Fruit fly (Drosophila melanogaster) whole organism, embryonic: ENCODE data around the gene Gdi.

Experiments used
- B-H2 ChIP-seq: fragments of 200-800 bp; sonication (Bioruptor generic); optimal IDR thresholded peaks from 2 replicates; lab custom pipeline; 2018; ENCODE audit warnings: missing biosample characterization, mild to moderate bottlenecking, missing genetic modification characterization
- CG10543 ChIP-seq: fragments of 200-800 bp; sonication (Bioruptor generic); optimal IDR thresholded peaks from 3 replicates; lab custom pipeline; 2017; ENCODE audit warnings: missing biosample characterization, mild to moderate bottlenecking, missing genetic modification characterization, moderate library complexity
- CG10565 ChIP-seq: fragments of 200-800 bp; sonication (Bioruptor generic); optimal IDR thresholded peaks from 3 replicates; lab custom pipeline; 2016; ENCODE audit warnings: missing biosample characterization, mild to moderate bottlenecking, missing genetic modification characterization
- CG11723 ChIP-seq: fragments of 200-800 bp; sonication (Bioruptor generic); optimal IDR thresholded peaks from 2 replicates; lab custom pipeline; 2017; ENCODE audit warnings: missing biosample characterization, mild to moderate bottlenecking, missing genetic modification characterization
- CG12071 ChIP-seq: fragments of 200-800 bp; sonication (Bioruptor generic); optimal IDR thresholded peaks from 3 replicates; lab custom pipeline; 2018; ENCODE audit warnings: missing biosample characterization, mild to moderate bottlenecking, missing genetic modification characterization
- CG12659 ChIP-seq: fragments of 200-800 bp; sonication (Bioruptor generic); optimal IDR thresholded peaks from 3 replicates; lab custom pipeline; 2017; ENCODE audit warnings: mild to moderate bottlenecking, missing biosample characterization, missing genetic modification reagents, missing genetic modification characterization
- CG17568 ChIP-seq: fragments of 200-800 bp; sonication (Bioruptor generic); optimal IDR thresholded peaks from 2 replicates; lab custom pipeline; 2018; ENCODE audit warnings: missing biosample characterization, mild to moderate bottlenecking, missing genetic modification characterization, moderate library complexity
- CG17829 ChIP-seq: fragments of 200-800 bp; optimal IDR thresholded peaks from 2 replicates; lab custom pipeline; 2019; ENCODE audit warnings: missing biosample characterization, mild to moderate bottlenecking, missing genetic modification characterization, moderate library complexity
- CG1792 ChIP-seq: fragments of 200-800 bp; sonication (Bioruptor generic); optimal IDR thresholded peaks from 2 replicates; lab custom pipeline; 2016; ENCODE audit warnings: missing biosample characterization, missing genetic modification characterization
- CG2116 ChIP-seq: fragments of 200-800 bp; sonication (Bioruptor generic); optimal IDR thresholded peaks from 3 replicates; lab custom pipeline; 2018; ENCODE audit warnings: missing biosample characterization, mild to moderate bottlenecking, missing genetic modification characterization
- CG2129 ChIP-seq: fragments of 200-800 bp; sonication (Bioruptor generic); IDR thresholded peaks from 2 replicates; pipeline ENCODE4 v1.3.6; 2022; ENCODE audit warnings: missing biosample characterization, missing genetic modification characterization; ENCODE audit not compliant: partially characterized antibody
- CG3065 ChIP-seq: fragments of 200-800 bp; sonication (Bioruptor generic); optimal IDR thresholded peaks from 2 replicates; lab custom pipeline; 2016; ENCODE audit warnings: missing biosample characterization, missing genetic modification characterization
- CG3163 ChIP-seq: fragments of 200-800 bp; sonication (Bioruptor generic); optimal IDR thresholded peaks from 3 replicates; lab custom pipeline; 2016; ENCODE audit warnings: missing biosample characterization, missing genetic modification characterization
- CG34224 ChIP-seq: fragments of 200-800 bp; sonication (Bioruptor generic); IDR thresholded peaks from 3 replicates; pipeline ENCODE4 v1.3.6; 2022; ENCODE audit warnings: missing biosample characterization, missing genetic modification characterization; ENCODE audit not compliant: partially characterized antibody
- CG34376 ChIP-seq: fragments of 200-800 bp; sonication (Bioruptor generic); optimal IDR thresholded peaks from 2 replicates; lab custom pipeline; 2018; ENCODE audit warnings: missing biosample characterization, mild to moderate bottlenecking, missing genetic modification characterization
- CG4282 ChIP-seq: fragments of 200-800 bp; sonication (Bioruptor generic); optimal IDR thresholded peaks from 2 replicates; lab custom pipeline; 2016; ENCODE audit warnings: missing biosample characterization, missing genetic modification characterization
- CG4328 ChIP-seq: fragments of 200-800 bp; sonication (Bioruptor generic); optimal IDR thresholded peaks from 3 replicates; lab custom pipeline; 2017; ENCODE audit warnings: missing biosample characterization, missing genetic modification reagents, missing genetic modification characterization
- CG5180 ChIP-seq: fragments of 200-800 bp; sonication (Bioruptor generic); optimal IDR thresholded peaks from 3 replicates; lab custom pipeline; 2017; ENCODE audit warnings: missing biosample characterization, missing genetic modification characterization, mild to moderate bottlenecking, moderate library complexity, missing genetic modification reagents
- CG6683 ChIP-seq: fragments of 200-800 bp; sonication (Bioruptor generic); optimal IDR thresholded peaks from 2 replicates; lab custom pipeline; 2017; ENCODE audit warnings: missing biosample characterization, mild to moderate bottlenecking, missing genetic modification characterization, missing genetic modification reagents
- CG6791 ChIP-seq: fragments of 200-800 bp; sonication (Bioruptor generic); IDR thresholded peaks from 3 replicates; pipeline ENCODE4 v1.3.6; 2022; ENCODE audit warnings: missing biosample characterization, missing genetic modification characterization; ENCODE audit not compliant: partially characterized antibody
- CG7963 ChIP-seq: fragments of 200-800 bp; sonication (Bioruptor generic); IDR thresholded peaks from 3 replicates; pipeline ENCODE4 v1.3.6; 2022; ENCODE audit warnings: missing biosample characterization, missing genetic modification characterization; ENCODE audit not compliant: partially characterized antibody
- CG7987 ChIP-seq: fragments of 200-800 bp; sonication (Bioruptor generic); optimal IDR thresholded peaks from 2 replicates; lab custom pipeline; 2018; ENCODE audit warnings: missing biosample characterization, mild to moderate bottlenecking, missing genetic modification characterization, moderate library complexity
- CG8089 ChIP-seq: fragments of 200-800 bp; sonication (Bioruptor generic); optimal IDR thresholded peaks from 3 replicates; lab custom pipeline; 2016; ENCODE audit warnings: missing biosample characterization, missing genetic modification characterization
- Dref ChIP-seq: fragments of 200-800 bp; sonication (Bioruptor generic); IDR thresholded peaks from 2 replicates; pipeline ENCODE4 v1.3.6; 2022; ENCODE audit warnings: missing biosample characterization, missing genetic modification characterization
- Ets97D ChIP-seq: fragments of 200-800 bp; sonication (Bioruptor generic); optimal IDR thresholded peaks from 3 replicates; lab custom pipeline; 2016; ENCODE audit warnings: missing biosample characterization, missing genetic modification characterization
- Hand ChIP-seq: fragments of 200-800 bp; sonication (Bioruptor generic); optimal IDR thresholded peaks from 2 replicates; lab custom pipeline; 2017; ENCODE audit warnings: mild to moderate bottlenecking, missing biosample characterization, missing genetic modification reagents, missing genetic modification characterization
- Lim3 ChIP-seq: fragments of 200-800 bp; sonication (Bioruptor generic); IDR thresholded peaks from 2 replicates; pipeline ENCODE4 v1.3.6; 2022; ENCODE audit warnings: missing biosample characterization, missing genetic modification characterization
- MTF-1 ChIP-seq: fragments of 200-800 bp; sonication (Bioruptor generic); optimal IDR thresholded peaks from 2 replicates; lab custom pipeline; 2018; ENCODE audit warnings: missing biosample characterization, mild to moderate bottlenecking, missing genetic modification characterization, borderline replicate concordance
- Med ChIP-seq: fragments of 200-800 bp; sonication (Bioruptor generic); peaks from one replicate; lab custom pipeline; 2016; ENCODE audit warnings: missing biosample characterization, missing genetic modification characterization, mild to moderate bottlenecking, inconsistent platforms, moderate library complexity
- NfI ChIP-seq: fragments of 200-800 bp; sonication (Bioruptor generic); optimal IDR thresholded peaks from 3 replicates; lab custom pipeline; 2018; ENCODE audit warnings: missing biosample characterization, mild to moderate bottlenecking, missing genetic modification characterization, moderate library complexity
- Ravus ChIP-seq: fragments of 200-800 bp; sonication (Bioruptor generic); IDR thresholded peaks from 2 replicates; pipeline ENCODE4 v1.3.6; 2022; ENCODE audit warnings: missing biosample characterization, missing genetic modification characterization
- Scr ChIP-seq: fragments of 200-800 bp; sonication (Bioruptor generic); IDR thresholded peaks from 2 replicates; pipeline ENCODE4 v1.3.6; 2022; ENCODE audit warnings: missing biosample characterization, missing genetic modification characterization; ENCODE audit not compliant: partially characterized antibody
- cas ChIP-seq: fragments of 200-800 bp; sonication (Bioruptor generic); IDR thresholded peaks from 2 replicates; pipeline ENCODE4 v1.3.6; 2022; ENCODE audit warnings: missing biosample characterization, missing genetic modification characterization
- cg ChIP-seq: fragments of 200-800 bp; sonication (Bioruptor generic); optimal IDR thresholded peaks from 3 replicates; lab custom pipeline; 2019; ENCODE audit warnings: missing biosample characterization, mild to moderate bottlenecking, missing genetic modification characterization, moderate library complexity
- chinmo ChIP-seq: fragments of 200-800 bp; sonication (Bioruptor generic); IDR thresholded peaks from 4 replicates; pipeline ENCODE4 v1.3.6; 2022; ENCODE audit warnings: missing biosample characterization, missing genetic modification characterization; ENCODE audit not compliant: partially characterized antibody
- crc ChIP-seq: fragments of 200-800 bp; sonication (Bioruptor generic); optimal IDR thresholded peaks from 2 replicates; lab custom pipeline; 2016; ENCODE audit warnings: missing biosample characterization, missing genetic modification characterization
- fd96Cb ChIP-seq: fragments of 200-800 bp; sonication (Bioruptor generic); optimal IDR thresholded peaks from 2 replicates; lab custom pipeline; 2018; ENCODE audit warnings: missing biosample characterization, mild to moderate bottlenecking, missing genetic modification characterization, moderate library complexity
- fru ChIP-seq: fragments of >200 bp; optimal IDR thresholded peaks from 2 replicates; lab custom pipeline; 2017
- gt ChIP-seq: fragments of 200-800 bp; sonication (Bioruptor generic); IDR thresholded peaks from 2 replicates; pipeline ENCODE4 v1.3.6; 2022; ENCODE audit warnings: missing biosample characterization, missing genetic modification characterization
- lab ChIP-seq: fragments of 200-800 bp; sonication (Bioruptor generic); optimal IDR thresholded peaks from 3 replicates; lab custom pipeline; 2017; ENCODE audit warnings: missing biosample characterization, missing genetic modification characterization, mild to moderate bottlenecking, moderate library complexity, missing genetic modification reagents
- maf-S ChIP-seq: fragments of 200-800 bp; sonication (Bioruptor generic); optimal IDR thresholded peaks from 2 replicates; lab custom pipeline; 2016; ENCODE audit warnings: missing biosample characterization, missing genetic modification characterization
- mld ChIP-seq: fragments of 200-800 bp; sonication (Bioruptor generic); IDR thresholded peaks from 3 replicates; pipeline ENCODE4 v1.3.6; 2022; ENCODE audit warnings: missing biosample characterization, missing genetic modification characterization; ENCODE audit not compliant: partially characterized antibody
- nau ChIP-seq: fragments of 200-800 bp; sonication (Bioruptor generic); optimal IDR thresholded peaks from 3 replicates; lab custom pipeline; 2017; ENCODE audit warnings: missing biosample characterization, mild to moderate bottlenecking, missing genetic modification characterization, missing genetic modification reagents
- prd ChIP-seq, 3 experiments: fragments of >200 bp in 2 of 3; fragments of 200-800 bp in 1 of 3; sonication (Bioruptor generic) in 1 of 3; optimal IDR thresholded peaks in 2 of 3; IDR thresholded peaks in 1 of 3; 2 replicates in 2 of 3; 3 replicates in 1 of 3; pipeline versions ENCODE4 v1.3.6 to Lab custom; 2017 to 2022; ENCODE audit warnings: missing biosample characterization in 1 of 3, missing genetic modification characterization in 1 of 3
- shn ChIP-seq: fragments of 200-800 bp; sonication (Bioruptor generic); optimal IDR thresholded peaks from 3 replicates; lab custom pipeline; 2016; ENCODE audit warnings: missing biosample characterization, missing genetic modification characterization
- sob ChIP-seq: fragments of 200-800 bp; sonication (Bioruptor generic); IDR thresholded peaks from 2 replicates; pipeline ENCODE4 v1.3.6; 2022; ENCODE audit warnings: missing biosample characterization, missing genetic modification characterization
- usp ChIP-seq: fragments of >200 bp; optimal IDR thresholded peaks from 2 replicates; lab custom pipeline; 2017; ENCODE audit warnings: missing biosample characterization, missing genetic modification characterization
- wor ChIP-seq: fragments of 200-800 bp; sonication (Bioruptor generic); IDR thresholded peaks from 2 replicates; pipeline ENCODE4 v1.3.6; 2022; ENCODE audit warnings: missing biosample characterization, missing genetic modification characterization

The Gdi gene

dm6 chr2L:9459372-9460091 is 35.1 kb downstream of the Gdi start:
- TF ChIP-seq Med (GFP tag; lab: Kevin White, UChicago) (peak; percentile 44), CG17829 (tag; lab: Kevin White, UChicago) (no peak), CG5180 (GFP tag; lab: Kevin White, UChicago) (no peak), CG10543 (peak; percentile 9), CG10565 (GFP tag; lab: Kevin White, UChicago) (no peak), lab (GFP tag; lab: Kevin White, UChicago) (peak; percentile 57), Dref (GFP tag; lab: Robert Waterston, UW) (no peak), chinmo (GFP tag; lab: Robert Waterston, UW) (no peak), gt (GFP tag; lab: Robert Waterston, UW) (no peak), CG3163 (GFP tag; lab: Kevin White, UChicago) (no peak), shn (GFP tag; lab: Kevin White, UChicago) (no peak), cas (GFP tag; lab: Robert Waterston, UW) (no peak), maf-S (GFP tag; lab: Kevin White, UChicago) (no peak), crc (GFP tag; lab: Kevin White, UChicago) (no peak), sob (GFP tag; lab: Robert Waterston, UW) (peak; percentile 23; the same call in 1 of the 2 replicates), CG6683 (no peak), CG3065 (peak; percentile 35), MTF-1 (GFP tag; lab: Kevin White, UChicago) (no peak), CG7963 (no peak), CG4328 (no peak), CG1792 (GFP tag; lab: Kevin White, UChicago) (no peak), CG2116 (GFP tag; lab: Kevin White, UChicago) (no peak), mld (GFP tag; lab: Robert Waterston, UW) (0 out of 3 replicates have a peak, but pooled peaks have one; percentile 35), CG2129 (no peak), fru (lab: Kevin White, UChicago) (no peak), fd96Cb (tag; lab: Kevin White, UChicago) (no peak), CG11723 (GFP tag; lab: Kevin White, UChicago) (no peak), Scr (GFP tag; lab: Robert Waterston, UW) (no peak), CG12071 (GFP tag; lab: Kevin White, UChicago) (no peak), Lim3 (GFP tag; lab: Robert Waterston, UW) (no peak), CG17568 (GFP tag; lab: Kevin White, UChicago) (no peak), CG34224 (0 out of 3 replicates have a peak, but pooled peaks have one; percentile 10), CG8089 (GFP tag; lab: Kevin White, UChicago) (no peak), CG12659 (GFP tag; lab: Kevin White, UChicago) (no peak), Ets97D (no peak), CG7987 (GFP tag; lab: Kevin White, UChicago) (no peak), usp (GFP tag; lab: Kevin White, UChicago) (no peak), Ravus (no peak), cg (no peak), Hand (GFP tag; lab: Kevin White, UChicago) (no peak), CG6791 (GFP tag; lab: Robert Waterston, UW) (no peak), nau (no peak), prd (optimal IDR thresholded peaks at IDR 0.05; lab: Kevin White, UChicago) (no peak), prd (GFP tag; IDR thresholded peaks at IDR 0.05; lab: Robert Waterston, UW) (no peak), wor (GFP tag; lab: Robert Waterston, UW) (no peak), CG4282 (GFP tag; lab: Kevin White, UChicago) (no peak), CG34376 (GFP tag; lab: Kevin White, UChicago) (peak; percentile 74), NfI (GFP tag; lab: Kevin White, UChicago) (no peak), B-H2 (GFP tag; lab: Kevin White, UChicago) (no peak)
